Worm (Caenorhabditis elegans): ENCODE measurements around the gene F35H12.6.

DNA sequence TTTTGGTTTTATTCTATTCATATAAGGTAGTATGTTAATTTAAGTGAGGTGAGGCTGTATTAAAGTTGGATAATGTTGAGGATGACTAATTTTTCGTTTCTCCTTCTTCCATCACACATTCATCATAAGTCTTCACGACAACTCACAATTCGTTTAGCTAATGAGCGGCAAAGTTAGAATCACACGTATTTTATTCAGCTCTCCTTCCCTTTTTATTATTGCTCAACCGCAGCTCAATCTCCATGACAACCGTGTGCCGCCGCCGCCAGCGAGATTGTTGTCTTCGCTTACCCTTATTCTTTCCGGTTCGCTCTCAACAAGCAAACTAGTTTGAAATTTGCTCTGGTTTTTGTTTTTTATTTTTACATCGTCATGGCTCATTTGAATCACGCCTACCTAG lies 32.7 kb upstream of the F35H12.6 start, which contains the start of gene ZC13.2:
- TF ChIP-seq che-1 (tag; optimal IDR thresholded peaks at IDR 0.05) = no peak
- no peak for TF ChIP-seq dmd-4 (tag; optimal IDR thresholded peaks at IDR 0.05; ENCODE audit: borderline replicate concordance)
- TF ChIP-seq pha-4 (tag; optimal IDR thresholded peaks at IDR 0.05) = no peak
- no peak for TF ChIP-seq ceh-48 (tag; optimal IDR thresholded peaks at IDR 0.05)
